Worm (Caenorhabditis elegans) whole organism, late embryonic: ENCODE results near the gene srlf-23.
A peak's percentile ranks its signal among the peaks of the same experiment; 100 is the strongest.

Experiments
- ama-1 ChIP-seq: fragments of 150-350 bp; optimal IDR thresholded peaks from 2 replicates; lab custom pipeline; 2014
- ceh-31 ChIP-seq: sonication (generic microtip); optimal IDR thresholded peaks from 2 replicates; lab custom pipeline; 2016; ENCODE audit warnings: missing genetic modification characterization, missing compliant biosample characterization
- ceh-34 ChIP-seq: sonication (generic microtip); optimal IDR thresholded peaks from 2 replicates; lab custom pipeline; 2016; ENCODE audit warnings: mild to moderate bottlenecking, missing genetic modification characterization, missing compliant biosample characterization
- ceh-45 ChIP-seq: fragments of 200-800 bp; sonication (Bioruptor generic); IDR thresholded peaks from 2 replicates; pipeline ENCODE4 v1.3.6; 2022; ENCODE audit warnings: missing genetic modification reagents, missing genetic modification characterization, missing compliant biosample characterization
- ceh-6 ChIP-seq: fragments of 200-800 bp; sonication (Bioruptor generic); optimal IDR thresholded peaks from 2 replicates; lab custom pipeline; 2018; ENCODE audit warnings: mild to moderate bottlenecking, missing genetic modification characterization, missing compliant biosample characterization
- ceh-9 ChIP-seq: sonication (generic microtip); optimal IDR thresholded peaks from 2 replicates; lab custom pipeline; 2016; ENCODE audit warnings: mild to moderate bottlenecking, missing genetic modification characterization, inconsistent platforms, missing compliant biosample characterization
- che-1 ChIP-seq: sonication (generic microtip); optimal IDR thresholded peaks from 2 replicates; lab custom pipeline; 2016; ENCODE audit warnings: mild to moderate bottlenecking, missing genetic modification characterization, missing compliant biosample characterization
- dmd-4 ChIP-seq: sonication (generic microtip); optimal IDR thresholded peaks from 2 replicates; lab custom pipeline; 2016; ENCODE audit warnings: borderline replicate concordance, missing genetic modification characterization, missing compliant biosample characterization
- dve-1 ChIP-seq: sonication (generic microtip); optimal IDR thresholded peaks from 2 replicates; lab custom pipeline; 2017; ENCODE audit warnings: antibody characterized with exemption, mild to moderate bottlenecking, missing genetic modification characterization, missing compliant biosample characterization
- elt-2 ChIP-seq: sonication (generic microtip); optimal IDR thresholded peaks from 2 replicates; lab custom pipeline; 2016; ENCODE audit warnings: missing genetic modification reagents, missing genetic modification characterization, missing compliant biosample characterization
- elt-4 ChIP-seq: sonication (generic microtip); optimal IDR thresholded peaks from 2 replicates; lab custom pipeline; 2016; ENCODE audit warnings: missing genetic modification characterization, missing compliant biosample characterization
- eyg-1 ChIP-seq: sonication (generic microtip); optimal IDR thresholded peaks from 2 replicates; lab custom pipeline; 2016; ENCODE audit warnings: missing genotype, missing genetic modification characterization, missing compliant biosample characterization
- fax-1 ChIP-seq: sonication (generic microtip); optimal IDR thresholded peaks from 2 replicates; lab custom pipeline; 2016; ENCODE audit warnings: missing genotype, missing genetic modification characterization, missing compliant biosample characterization
- hlh-15 ChIP-seq: sonication (generic microtip); optimal IDR thresholded peaks from 2 replicates; lab custom pipeline; 2016; ENCODE audit warnings: missing genetic modification characterization, missing compliant biosample characterization
- hlh-30 ChIP-seq: sonication (generic microtip); optimal IDR thresholded peaks from 2 replicates; lab custom pipeline; 2017; ENCODE audit warnings: antibody characterized with exemption, missing genetic modification characterization, missing compliant biosample characterization; ENCODE audit not compliant: insufficient read depth
- lim-6 ChIP-seq: sonication (generic microtip); optimal IDR thresholded peaks from 2 replicates; lab custom pipeline; 2016; ENCODE audit warnings: missing genetic modification characterization, missing compliant biosample characterization
- lin-11 ChIP-seq: fragments of 200-800 bp; sonication (Bioruptor generic); optimal IDR thresholded peaks from 2 replicates; lab custom pipeline; 2018; ENCODE audit warnings: mild to moderate bottlenecking, missing genetic modification characterization, missing compliant biosample characterization
- nfya-1 ChIP-seq: sonication (generic microtip); optimal IDR thresholded peaks from 2 replicates; lab custom pipeline; 2017; ENCODE audit warnings: missing genetic modification characterization, mild to moderate bottlenecking, missing compliant biosample characterization, antibody characterized with exemption, moderate library complexity
- nhr-11 ChIP-seq: fragments of 150-350 bp; optimal IDR thresholded peaks from 2 replicates; lab custom pipeline; 2014; ENCODE audit warnings: missing biosample characterization, missing genetic modification characterization
- npax-4 ChIP-seq: sonication (generic microtip); optimal IDR thresholded peaks from 2 replicates; lab custom pipeline; 2016; ENCODE audit warnings: missing genetic modification characterization, missing compliant biosample characterization
- odd-2 ChIP-seq: sonication (generic microtip); optimal IDR thresholded peaks from 2 replicates; lab custom pipeline; 2017; ENCODE audit warnings: antibody characterized with exemption, mild to moderate bottlenecking, missing genetic modification characterization, missing compliant biosample characterization
- pag-3 ChIP-seq: sonication (generic microtip); optimal IDR thresholded peaks from 2 replicates; lab custom pipeline; 2016; ENCODE audit warnings: missing compliant biosample characterization, missing genetic modification characterization, borderline replicate concordance
- pat-9 ChIP-seq: fragments of 200-800 bp; sonication (Bioruptor generic); optimal IDR thresholded peaks from 2 replicates; lab custom pipeline; 2018; ENCODE audit warnings: mild to moderate bottlenecking, missing genetic modification characterization, moderate library complexity, missing compliant biosample characterization
- pha-4 ChIP-seq: fragments of 150-350 bp; optimal IDR thresholded peaks from 2 replicates; lab custom pipeline; 2018; ENCODE audit warnings: missing biosample characterization, missing genetic modification reagents, missing genetic modification characterization
- pros-1 ChIP-seq: fragments of 150-350 bp; optimal IDR thresholded peaks from 2 replicates; lab custom pipeline; 2014; ENCODE audit warnings: missing biosample characterization, missing genetic modification reagents, missing genetic modification characterization
- ref-2 ChIP-seq: sonication (generic microtip); optimal IDR thresholded peaks from 2 replicates; lab custom pipeline; 2016; ENCODE audit warnings: missing genetic modification characterization, missing compliant biosample characterization
- sox-4 ChIP-seq: sonication (generic microtip); optimal IDR thresholded peaks from 2 replicates; lab custom pipeline; 2017; ENCODE audit warnings: mild to moderate bottlenecking, missing genetic modification characterization, inconsistent platforms, missing compliant biosample characterization
- syd-9 ChIP-seq: sonication (generic microtip); optimal IDR thresholded peaks from 2 replicates; lab custom pipeline; 2016; ENCODE audit warnings: mild to moderate bottlenecking, missing genetic modification characterization, moderate library complexity, missing compliant biosample characterization
- tbx-2 ChIP-seq: sonication (generic microtip); optimal IDR thresholded peaks from 2 replicates; lab custom pipeline; 2016; ENCODE audit warnings: missing genetic modification characterization, missing compliant biosample characterization
- tbx-7 ChIP-seq: sonication (generic microtip); optimal IDR thresholded peaks from 2 replicates; lab custom pipeline; 2016; ENCODE audit warnings: missing genotype, missing genetic modification characterization, missing compliant biosample characterization
- ttx-3 ChIP-seq: sonication (generic microtip); optimal IDR thresholded peaks from 2 replicates; lab custom pipeline; 2016; ENCODE audit warnings: missing genetic modification reagents, missing genetic modification characterization, missing compliant biosample characterization
- unc-42 ChIP-seq: sonication (generic microtip); optimal IDR thresholded peaks from 2 replicates; lab custom pipeline; 2016; ENCODE audit warnings: missing genotype, missing genetic modification characterization, missing compliant biosample characterization

The srlf-23 gene

DNA sequence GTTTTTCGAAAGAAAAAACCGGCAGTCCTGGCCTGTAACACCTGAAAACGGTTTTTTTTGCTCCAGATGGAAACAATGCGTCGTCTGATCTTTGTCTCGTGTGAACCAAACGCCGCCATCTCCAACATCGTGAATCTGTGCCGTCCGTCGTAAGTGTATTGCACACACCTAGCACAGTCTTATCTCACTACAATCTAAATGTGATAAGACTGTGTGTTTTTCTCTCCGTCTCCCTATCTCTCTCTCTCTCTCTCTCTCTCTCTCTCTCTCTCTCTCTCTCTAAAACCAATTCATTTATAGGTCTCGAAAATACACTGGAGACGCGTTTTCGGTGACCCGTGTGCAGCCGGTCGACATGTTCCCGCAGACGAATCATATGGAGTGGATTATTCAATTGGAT, 17.3 kb upstream of the srlf-23 start:
- TF ChIP-seq elt-4, result no peak
- TF ChIP-seq elt-2, result peak; percentile 94

DNA sequence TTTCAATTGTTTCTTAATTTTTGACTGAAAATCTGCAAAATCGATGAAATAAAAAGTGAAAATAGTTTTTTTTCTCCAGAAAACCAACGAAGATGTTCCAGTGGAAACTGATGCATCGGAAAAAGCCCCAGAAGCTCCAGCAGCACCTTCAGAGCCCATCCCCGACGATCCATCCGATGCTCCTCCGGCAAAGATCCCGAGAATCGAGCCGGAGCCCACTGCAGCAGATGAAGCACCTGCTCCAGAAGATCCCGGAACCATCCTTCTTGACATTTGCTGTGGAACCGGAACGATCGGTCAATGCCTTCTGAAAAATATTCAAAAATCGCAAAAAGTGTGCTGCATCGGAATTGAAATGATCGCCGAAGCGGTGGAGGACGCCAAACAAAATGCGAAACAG, 15.3 kb upstream of the srlf-23 start:
- no peak for TF ChIP-seq hlh-30 (tag; lab: Kevin White, UChicago)
- TF ChIP-seq che-1 (tag; lab: Kevin White, UChicago), result no peak
- TF ChIP-seq nfya-1 (tag; lab: Kevin White, UChicago), result no peak
- TF ChIP-seq dmd-4 (tag; lab: Kevin White, UChicago), result no peak
- TF ChIP-seq sox-4 (tag; lab: Kevin White, UChicago), result no peak
- no peak for TF ChIP-seq syd-9 (tag; lab: Kevin White, UChicago)
- no peak for TF ChIP-seq lin-11
- no peak for TF ChIP-seq eyg-1 (tag; lab: Kevin White, UChicago)
- no peak for TF ChIP-seq odd-2
- no peak for TF ChIP-seq dve-1
- TF ChIP-seq ama-1, result no peak

DNA sequence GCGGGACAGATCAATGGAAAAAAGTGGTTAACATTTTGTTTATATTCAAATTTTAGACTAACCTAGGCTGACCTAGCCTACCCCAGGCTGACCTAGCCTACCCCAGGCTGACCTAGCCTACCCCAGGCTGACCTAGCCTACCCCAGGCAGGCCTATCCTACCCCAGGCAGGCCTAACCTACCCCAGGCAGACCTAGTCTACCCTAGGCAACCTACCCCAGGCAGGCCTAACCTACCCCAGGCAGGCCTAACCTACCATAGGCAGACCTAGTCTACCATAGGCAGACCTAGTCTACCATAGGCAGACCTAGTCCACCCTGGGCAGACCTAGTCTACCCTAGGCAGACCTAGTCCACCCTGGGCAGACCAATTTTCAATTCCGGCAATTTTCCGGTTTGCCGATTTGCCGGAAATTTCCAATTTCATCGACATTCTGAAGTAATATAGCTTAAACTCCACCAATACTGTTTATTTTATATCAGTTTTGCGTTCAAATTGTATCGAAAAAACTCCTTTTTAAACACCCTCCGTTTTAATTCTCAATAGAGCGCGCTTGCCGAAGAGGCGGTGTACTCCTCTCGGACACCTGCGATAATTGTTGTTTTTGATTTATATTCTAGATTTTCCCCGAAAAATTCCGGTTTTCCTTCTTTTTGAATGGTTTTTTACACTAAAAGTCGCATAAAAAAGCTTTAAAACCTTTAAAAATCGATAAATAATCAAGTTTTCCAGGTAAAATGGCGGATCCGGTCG, 11.1 kb upstream of the srlf-23 start, which contains the start of gene trm-2A:
Gene trm-2A (plus strand): TSS at position 732 of the 752 bp plus-strand sequence.
- TF ChIP-seq fax-1 (tag; lab: Kevin White, UChicago), result no peak
- TF ChIP-seq tbx-2, result peak; percentile 26
- TF ChIP-seq ceh-45 (GFP tag; lab: Robert Waterston, UW), result no peak
- TF ChIP-seq nhr-11 (tag; lab: Kevin White, UChicago), result no peak
- no peak for TF ChIP-seq pag-3
- TF ChIP-seq ceh-34 (tag; lab: Kevin White, UChicago), result no peak
- peak; percentile 15 for TF ChIP-seq ceh-31
- no peak for TF ChIP-seq pha-4 (tag; lab: Kevin White, UChicago)
- TF ChIP-seq nfya-1 (tag; lab: Kevin White, UChicago), result peak; percentile 24
- TF ChIP-seq syd-9 (tag; lab: Kevin White, UChicago), result no peak
- TF ChIP-seq pros-1 (tag; lab: Kevin White, UChicago), result no peak
- TF ChIP-seq unc-42, result no peak

DNA sequence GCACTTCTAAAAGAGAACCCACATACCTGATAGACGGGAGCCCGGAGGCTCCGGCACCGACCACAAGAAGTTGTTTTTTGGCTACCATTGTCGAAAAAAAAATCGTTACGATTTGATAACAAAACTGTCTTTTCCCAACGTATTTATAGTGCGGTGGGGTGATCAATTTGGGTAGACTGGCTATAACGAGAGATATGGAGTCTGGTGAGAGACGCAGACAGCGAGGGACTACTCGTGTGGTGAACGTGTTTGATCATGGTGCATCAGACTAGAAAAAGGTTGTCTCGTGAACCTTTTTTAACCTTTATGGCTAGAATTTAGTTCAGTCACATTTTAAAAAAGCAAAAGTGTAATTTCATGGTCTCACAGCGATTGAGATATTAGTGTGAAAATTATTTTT, 10.1 kb upstream of the srlf-23 start, which contains the start of gene fmo-5:
Gene fmo-5 (minus strand): TSS at position 206 of the 400 bp plus-strand sequence.
- TF ChIP-seq pat-9, result no peak
- TF ChIP-seq hlh-30 (tag; lab: Kevin White, UChicago), result peak; percentile 36
- TF ChIP-seq, all 69 proteins: peak for 1

DNA sequence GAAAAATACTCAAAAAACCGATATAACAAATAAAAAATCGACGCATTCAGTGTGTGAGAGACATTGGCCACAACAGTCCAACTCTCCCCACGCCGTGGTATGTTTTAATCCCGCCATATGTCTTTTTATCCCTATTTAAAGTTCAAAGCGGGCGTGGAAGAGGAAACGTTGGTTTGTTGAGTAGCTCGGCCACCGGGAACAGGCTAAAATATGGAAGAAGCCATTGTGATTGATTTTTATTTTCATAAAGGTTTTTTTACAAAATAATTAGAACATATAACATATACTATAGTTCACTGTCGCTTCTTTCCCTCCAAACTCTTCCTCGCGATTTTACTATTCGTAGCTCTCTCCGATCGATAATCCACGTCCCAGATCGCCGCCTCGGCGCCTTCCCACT, 5.8 kb upstream of the srlf-23 start, which contains the start of gene nas-32:
Gene nas-32 (minus strand): TSS at position 101 of the 400 bp plus-strand sequence.
- no peak for TF ChIP-seq hlh-30 (tag; lab: Kevin White, UChicago)
- no peak for TF ChIP-seq ttx-3 (tag; lab: Kevin White, UChicago)
- TF ChIP-seq ceh-34 (tag; lab: Kevin White, UChicago), result no peak
- no peak for TF ChIP-seq ceh-9 (tag; lab: Kevin White, UChicago)
- TF ChIP-seq npax-4 (tag; lab: Kevin White, UChicago), result no peak
- TF ChIP-seq tbx-2, result no peak
- no peak for TF ChIP-seq ref-2 (tag; lab: Kevin White, UChicago)
- TF ChIP-seq pha-4 (tag; lab: Kevin White, UChicago), result no peak
- no peak for TF ChIP-seq eyg-1 (tag; lab: Kevin White, UChicago)
- no peak for TF ChIP-seq pat-9
- no peak for TF ChIP-seq dmd-4 (tag; lab: Kevin White, UChicago)
- TF ChIP-seq hlh-15, result no peak
- TF ChIP-seq lim-6, result no peak
- TF ChIP-seq ceh-6 (GFP tag; lab: Kevin White, UChicago), result no peak
- no peak for TF ChIP-seq tbx-7 (tag; lab: Kevin White, UChicago)
- TF ChIP-seq elt-4, result no peak
- TF ChIP-seq nhr-11 (tag; lab: Kevin White, UChicago), result no peak
